Fruit fly (Drosophila melanogaster): ENCODE data around the gene CG16863.

- TF ChIP-seq CTCF (optimal IDR thresholded peaks at IDR 0.05) (no peak), CG8478 (optimal IDR thresholded peaks at IDR 0.05) (no peak)
Measured at dm6 chr2L:13837579-13837978, 46.8 kb downstream of the CG16863 start.

All from S2 (cell line).